Worm (Caenorhabditis elegans): ENCODE measurements around the gene srh-264.

- TF ChIP-seq him-1 (tag; optimal IDR thresholded peaks at IDR 0.05) (no peak), W03F9.2 (tag; optimal IDR thresholded peaks at IDR 0.05) (no peak)
Observed at ce11 chrV:15459088-15459487, 45.1 kb downstream of the srh-264 start, which contains the start of gene str-71.
